Fruit fly (Drosophila melanogaster) whole organism, embryonic: ENCODE data around the gene slp1.

Experiments used
- ATbp ChIP-seq: fragments of 200-800 bp; sonication (Bioruptor generic); optimal IDR thresholded peaks from 2 replicates; lab custom pipeline; 2017; ENCODE audit warnings: missing biosample characterization, mild to moderate bottlenecking, missing genetic modification characterization, missing genetic modification reagents
- Abd-B ChIP-seq: fragments of 200-800 bp; sonication (Bioruptor generic); optimal IDR thresholded peaks from 2 replicates; lab custom pipeline; 2018; ENCODE audit warnings: missing biosample characterization, mild to moderate bottlenecking, missing genetic modification characterization, moderate library complexity
- CG10543 ChIP-seq: fragments of 200-800 bp; sonication (Bioruptor generic); optimal IDR thresholded peaks from 3 replicates; lab custom pipeline; 2017; ENCODE audit warnings: missing biosample characterization, mild to moderate bottlenecking, missing genetic modification characterization, moderate library complexity
- CG11560 ChIP-seq: fragments of 200-800 bp; sonication (Bioruptor generic); IDR thresholded peaks from 3 replicates; pipeline ENCODE4 v1.3.6; 2022; ENCODE audit warnings: missing biosample characterization, missing genetic modification characterization
- CG11696 ChIP-seq: fragments of 200-800 bp; sonication (Bioruptor generic); IDR thresholded peaks from 2 replicates; pipeline ENCODE4 v1.3.6; 2022; ENCODE audit warnings: missing biosample characterization, missing genetic modification characterization
- CG12236 ChIP-seq: fragments of 200-800 bp; sonication (Bioruptor generic); optimal IDR thresholded peaks from 2 replicates; lab custom pipeline; 2016; ENCODE audit warnings: missing biosample characterization, missing genetic modification characterization
- CG12769 ChIP-seq: fragments of 200-800 bp; sonication (Bioruptor generic); optimal IDR thresholded peaks from 2 replicates; lab custom pipeline; 2019; ENCODE audit warnings: missing biosample characterization, mild to moderate bottlenecking, missing genetic modification characterization, moderate library complexity
- CG13123 ChIP-seq: fragments of 200-800 bp; sonication (Bioruptor generic); optimal IDR thresholded peaks from 2 replicates; lab custom pipeline; 2016; ENCODE audit warnings: missing biosample characterization, missing genetic modification characterization
- CG13424 ChIP-seq: fragments of 200-800 bp; sonication (Bioruptor generic); optimal IDR thresholded peaks from 2 replicates; lab custom pipeline; 2019; ENCODE audit warnings: missing biosample characterization, mild to moderate bottlenecking, missing genetic modification characterization, moderate library complexity
- CG14014 ChIP-seq: fragments of 200-800 bp; sonication (Bioruptor generic); IDR thresholded peaks from 2 replicates; pipeline ENCODE4 v1.3.6; 2022; ENCODE audit warnings: missing biosample characterization, missing genetic modification characterization
- CG14710 ChIP-seq: fragments of 200-800 bp; sonication (Bioruptor generic); optimal IDR thresholded peaks from 3 replicates; lab custom pipeline; 2019; ENCODE audit warnings: missing biosample characterization, mild to moderate bottlenecking, missing genetic modification characterization, moderate library complexity
- CG18011 ChIP-seq: fragments of 200-800 bp; sonication (Bioruptor generic); optimal IDR thresholded peaks from 2 replicates; lab custom pipeline; 2017; ENCODE audit warnings: missing biosample characterization, missing genetic modification characterization, mild to moderate bottlenecking, moderate library complexity, missing genotype
- CG18599 ChIP-seq: fragments of 200-800 bp; sonication (Bioruptor generic); optimal IDR thresholded peaks from 3 replicates; lab custom pipeline; 2017; ENCODE audit warnings: missing biosample characterization, missing genetic modification characterization, mild to moderate bottlenecking, moderate library complexity, missing genetic modification reagents
- CG2116 ChIP-seq: fragments of 200-800 bp; sonication (Bioruptor generic); optimal IDR thresholded peaks from 3 replicates; lab custom pipeline; 2018; ENCODE audit warnings: missing biosample characterization, mild to moderate bottlenecking, missing genetic modification characterization
- CG2875 ChIP-seq: fragments of 200-800 bp; sonication (Bioruptor generic); optimal IDR thresholded peaks from 2 replicates; lab custom pipeline; 2017; ENCODE audit warnings: missing biosample characterization, mild to moderate bottlenecking, missing genetic modification characterization, missing genetic modification reagents
- CG30403 ChIP-seq: fragments of 200-800 bp; sonication (Bioruptor generic); optimal IDR thresholded peaks from 3 replicates; lab custom pipeline; 2016; ENCODE audit warnings: missing biosample characterization, missing genetic modification characterization
- CG30431 ChIP-seq: fragments of 200-800 bp; sonication (Bioruptor generic); optimal IDR thresholded peaks from 2 replicates; lab custom pipeline; 2017; ENCODE audit warnings: missing biosample characterization, missing genetic modification characterization
- Chrac-16 ChIP-seq: fragments of 200-800 bp; sonication (Bioruptor generic); optimal IDR thresholded peaks from 3 replicates; lab custom pipeline; 2016; ENCODE audit warnings: missing biosample characterization, missing genetic modification characterization
- D19B ChIP-seq: fragments of 200-800 bp; sonication (Bioruptor generic); optimal IDR thresholded peaks from 2 replicates; lab custom pipeline; 2017; ENCODE audit warnings: missing biosample characterization, mild to moderate bottlenecking, missing genetic modification characterization
- Dll ChIP-seq: fragments of 200-800 bp; sonication (Bioruptor generic); IDR thresholded peaks from 4 replicates; pipeline ENCODE4 v1.3.6; 2022; ENCODE audit warnings: missing biosample characterization, missing genetic modification characterization; ENCODE audit not compliant: partially characterized antibody
- Doc3 ChIP-seq: fragments of 200-800 bp; sonication (Bioruptor generic); IDR thresholded peaks from 3 replicates; pipeline ENCODE4 v1.3.6; 2022; ENCODE audit warnings: missing biosample characterization, missing genetic modification characterization; ENCODE audit not compliant: partially characterized antibody
- H15 ChIP-seq: fragments of 200-800 bp; sonication (Bioruptor generic); IDR thresholded peaks from 3 replicates; pipeline ENCODE4 v1.3.6; 2022; ENCODE audit warnings: missing biosample characterization, missing genetic modification characterization
- HLHmδ ChIP-seq: fragments of 200-800 bp; sonication (Bioruptor generic); optimal IDR thresholded peaks from 2 replicates; lab custom pipeline; 2018; ENCODE audit warnings: missing biosample characterization, mild to moderate bottlenecking, missing genetic modification characterization, moderate library complexity
- Hsf ChIP-seq: fragments of 200-800 bp; sonication (Bioruptor generic); optimal IDR thresholded peaks from 3 replicates; lab custom pipeline; 2016; ENCODE audit warnings: missing biosample characterization, missing genetic modification characterization
- MBD-R2 ChIP-seq: fragments of 200-800 bp; sonication (Bioruptor generic); IDR thresholded peaks from 2 replicates; pipeline ENCODE4 v1.3.6; 2022; ENCODE audit warnings: missing biosample characterization, missing genetic modification characterization
- MESR4 ChIP-seq: fragments of 200-800 bp; sonication (Bioruptor generic); optimal IDR thresholded peaks from 2 replicates; lab custom pipeline; 2018; ENCODE audit warnings: missing biosample characterization, mild to moderate bottlenecking, missing genetic modification characterization, moderate library complexity
- Max ChIP-seq: fragments of 200-800 bp; sonication (Bioruptor generic); optimal IDR thresholded peaks from 2 replicates; lab custom pipeline; 2016; ENCODE audit warnings: missing biosample characterization, mild to moderate bottlenecking, missing genetic modification characterization
- Med ChIP-seq: fragments of 200-800 bp; sonication (Bioruptor generic); peaks from one replicate; lab custom pipeline; 2016; ENCODE audit warnings: missing biosample characterization, missing genetic modification characterization, mild to moderate bottlenecking, inconsistent platforms, moderate library complexity
- Pdp1 ChIP-seq, 2 experiments: fragments of 200-800 bp; sonication (Bioruptor generic); optimal IDR thresholded peaks; 3 replicates each; lab custom pipeline; 2016; ENCODE audit warnings: missing biosample characterization in 2 of 2, missing genetic modification characterization in 2 of 2, mild to moderate bottlenecking in 1 of 2, moderate library complexity in 1 of 2
- Tbp ChIP-seq: fragments of >200 bp; optimal IDR thresholded peaks from 2 replicates; lab custom pipeline; 2018; ENCODE audit warnings: missing biosample characterization, missing genetic modification characterization
- Vsx1 ChIP-seq: fragments of 200-800 bp; sonication (Bioruptor generic); optimal IDR thresholded peaks from 2 replicates; lab custom pipeline; 2017; ENCODE audit warnings: missing biosample characterization, mild to moderate bottlenecking, missing genetic modification characterization, missing genetic modification reagents
- ac ChIP-seq: fragments of 200-800 bp; sonication (Bioruptor generic); optimal IDR thresholded peaks from 3 replicates; lab custom pipeline; 2017; ENCODE audit warnings: missing biosample characterization, mild to moderate bottlenecking, missing genetic modification characterization
- aop ChIP-seq: fragments of 200-800 bp; sonication (Bioruptor generic); IDR thresholded peaks from 2 replicates; pipeline ENCODE4 v1.3.6; 2022; ENCODE audit warnings: missing biosample characterization, missing genetic modification characterization
- az2 ChIP-seq: fragments of 200-800 bp; sonication (Bioruptor generic); optimal IDR thresholded peaks from 3 replicates; lab custom pipeline; 2016; ENCODE audit warnings: missing biosample characterization, missing genetic modification characterization
- chinmo ChIP-seq: fragments of 200-800 bp; sonication (Bioruptor generic); IDR thresholded peaks from 4 replicates; pipeline ENCODE4 v1.3.6; 2022; ENCODE audit warnings: missing biosample characterization, missing genetic modification characterization; ENCODE audit not compliant: partially characterized antibody
- chm ChIP-seq: fragments of 200-800 bp; sonication (Bioruptor generic); IDR thresholded peaks from 2 replicates; pipeline ENCODE4 v1.3.6; 2022; ENCODE audit warnings: missing biosample characterization, missing genetic modification characterization
- ewg ChIP-seq: fragments of 200-800 bp; sonication (Bioruptor generic); optimal IDR thresholded peaks from 3 replicates; lab custom pipeline; 2017; ENCODE audit warnings: mild to moderate bottlenecking, missing biosample characterization, missing genetic modification reagents, missing genetic modification characterization
- hth ChIP-seq: fragments of >200 bp; optimal IDR thresholded peaks from 2 replicates; lab custom pipeline; 2017; ENCODE audit warnings: inconsistent platforms
- lbe ChIP-seq: fragments of 200-800 bp; sonication (Bioruptor generic); optimal IDR thresholded peaks from 2 replicates; lab custom pipeline; 2016; ENCODE audit warnings: missing biosample characterization, mild to moderate bottlenecking, missing genetic modification characterization
- lmd ChIP-seq: fragments of 200-800 bp; sonication (Bioruptor generic); IDR thresholded peaks from 2 replicates; pipeline ENCODE4 v1.3.6; 2022; ENCODE audit warnings: missing biosample characterization, missing genetic modification characterization
- nau ChIP-seq: fragments of 200-800 bp; sonication (Bioruptor generic); optimal IDR thresholded peaks from 3 replicates; lab custom pipeline; 2017; ENCODE audit warnings: missing biosample characterization, mild to moderate bottlenecking, missing genetic modification characterization, missing genetic modification reagents
- salm ChIP-seq: fragments of 200-800 bp; sonication (Bioruptor generic); optimal IDR thresholded peaks from 2 replicates; lab custom pipeline; 2018; ENCODE audit warnings: missing biosample characterization, mild to moderate bottlenecking, missing genetic modification characterization
- sisA ChIP-seq: fragments of 200-800 bp; sonication (Bioruptor generic); IDR thresholded peaks from 2 replicates; pipeline ENCODE4 v1.3.6; 2022; ENCODE audit warnings: missing biosample characterization, missing genetic modification characterization
- slbo ChIP-seq: fragments of 200-800 bp; sonication (Bioruptor generic); IDR thresholded peaks from 2 replicates; pipeline ENCODE4 v1.3.6; 2022; ENCODE audit warnings: missing biosample characterization, missing genetic modification characterization
- sug ChIP-seq: fragments of 200-800 bp; optimal IDR thresholded peaks from 2 replicates; lab custom pipeline; 2019; ENCODE audit warnings: missing biosample characterization, mild to moderate bottlenecking, missing genetic modification characterization, moderate library complexity
- tgo ChIP-seq: fragments of 200-800 bp; sonication (Bioruptor generic); IDR thresholded peaks from 3 replicates; pipeline ENCODE4 v1.3.6; 2022; ENCODE audit warnings: missing biosample characterization, missing genetic modification characterization
- toy ChIP-seq: fragments of 200-800 bp; sonication (Bioruptor generic); IDR thresholded peaks from 2 replicates; pipeline ENCODE4 v1.3.6; 2022; ENCODE audit warnings: missing biosample characterization, missing genetic modification characterization
- tup ChIP-seq: fragments of 200-800 bp; sonication (Bioruptor generic); optimal IDR thresholded peaks from 2 replicates; lab custom pipeline; 2016; ENCODE audit warnings: missing biosample characterization, mild to moderate bottlenecking, missing genetic modification characterization, moderate library complexity
- vnd ChIP-seq: fragments of 200-800 bp; sonication (Bioruptor generic); IDR thresholded peaks from 3 replicates; pipeline ENCODE4 v1.3.6; 2022; ENCODE audit warnings: missing biosample characterization, missing genetic modification characterization; ENCODE audit not compliant: partially characterized antibody

Gene slp1

dm6 chr2L:3813255-3813875 is 12.1 kb upstream of the slp1 start, which contains the start of gene CG3407 (continued):
- TF ChIP-seq CG10543 (peak; percentile 29), Tbp (GFP tag; lab: Kevin White, UChicago) (no peak), chm (GFP tag; lab: Robert Waterston, UW) (no peak; the same call in none of the 2 replicates), salm (no peak), Pdp1 (GFP tag; optimal IDR thresholded peaks at IDR 0.05; lab: Kevin White, UChicago) (peak in 1 of 2 experiments; percentile 49), Doc3 (peak; percentile 37; the same call in 1 of the 3 replicates), vnd (GFP tag; lab: Robert Waterston, UW) (peak; percentile 60; the same call in 2 of the 3 replicates), MESR4 (GFP tag; lab: Kevin White, UChicago) (peak; percentile 76), tgo (GFP tag; lab: Robert Waterston, UW) (no peak), CG2116 (peak; percentile 78), D19B (no peak), az2 (GFP tag; lab: Kevin White, UChicago) (no peak), H15 (GFP tag; lab: Robert Waterston, UW) (0 out of 3 replicates have a peak, but pooled peaks have one; percentile 19), tup (GFP tag; lab: Kevin White, UChicago) (no peak), CG14014 (GFP tag; lab: Robert Waterston, UW) (no peak), hth (lab: Kevin White, UChicago) (no peak), CG30403 (GFP tag; lab: Kevin White, UChicago) (peak; percentile 62), slbo (GFP tag; lab: Robert Waterston, UW) (peak; percentile 76), Chrac-16 (GFP tag; lab: Kevin White, UChicago) (peak; percentile 55), CG18011 (GFP tag; lab: Kevin White, UChicago) (no peak), Med (peak; percentile 92), Dll (peak; percentile 77), CG18599 (GFP tag; lab: Kevin White, UChicago) (no peak), lbe (GFP tag; lab: Kevin White, UChicago) (no peak), Vsx1 (no peak), CG13123 (peak; percentile 42), chinmo (peak; percentile 68; the same call in 1 of the 4 replicates), CG30431 (GFP tag; lab: Kevin White, UChicago) (peak; percentile 4), ac (GFP tag; lab: Kevin White, UChicago) (no peak), CG12769 (tag; lab: Kevin White, UChicago) (no peak), MBD-R2 (GFP tag; lab: Robert Waterston, UW) (peak; percentile 90), CG13424 (tag; lab: Kevin White, UChicago) (no peak), CG11560 (tag; lab: Robert Waterston, UW) (no peak; the same call in 2 of the 3 replicates), CG11696 (no peak), CG2875 (GFP tag; lab: Kevin White, UChicago) (no peak), Hsf (peak; percentile 43), toy (no peak), Abd-B (GFP tag; lab: Kevin White, UChicago) (no peak), sisA (GFP tag; lab: Robert Waterston, UW) (peak; percentile 40), Max (GFP tag; lab: Kevin White, UChicago) (no peak), CG12236 (GFP tag; lab: Kevin White, UChicago) (no peak), CG14710 (tag; lab: Kevin White, UChicago) (peak; percentile 56), nau (GFP tag; lab: Kevin White, UChicago) (no peak), ewg (peak; percentile 39), sug (tag; lab: Kevin White, UChicago) (no peak), HLHmδ (GFP tag; lab: Kevin White, UChicago) (no peak), ATbp (no peak), lmd (GFP tag; lab: Robert Waterston, UW) (peak; percentile 36; the same call in 1 of the 2 replicates), aop (GFP tag; lab: Robert Waterston, UW) (peak; percentile 41; the same call in 1 of the 2 replicates)
